Worm (Caenorhabditis elegans) whole organism, L4 larva: ENCODE data around the gene M199.136.
"Not testable (repeated sequence)": the region's sequence is repeated elsewhere in the genome, so short reads cannot be mapped to it uniquely, and the experiment has no call there.

Source experiments
- F26F4.8 ChIP-seq: fragments of 200-800 bp; sonication (Bioruptor generic); conservative IDR thresholded peaks from 2 replicates; pipeline ENCODE4 v1.3.6; 2022; ENCODE audit warnings: missing genetic modification characterization, missing compliant biosample characterization
- R02D3.7 ChIP-seq: fragments of 150-350 bp; sonication (generic microtip); optimal IDR thresholded peaks from 3 replicates; lab custom pipeline; 2014; ENCODE audit warnings: missing biosample characterization, missing genetic modification characterization
- T20F7.1 ChIP-seq: fragments of 200-800 bp; sonication (Bioruptor generic); optimal IDR thresholded peaks from 2 replicates; lab custom pipeline; 2018; ENCODE audit warnings: mild to moderate bottlenecking, missing genetic modification characterization, missing compliant biosample characterization
- Y105C5A.15 ChIP-seq: fragments of 200-800 bp; sonication (Bioruptor generic); IDR thresholded peaks from 2 replicates; pipeline ENCODE4 v1.3.6; 2022; ENCODE audit warnings: missing genetic modification characterization, missing compliant biosample characterization
- aha-1 ChIP-seq: fragments of 150-350 bp; peaks from one replicate; lab custom pipeline; 2014; ENCODE audit warnings: missing biosample characterization, missing genetic modification characterization
- arid-1 ChIP-seq: fragments of 200-800 bp; sonication (Bioruptor generic); conservative IDR thresholded peaks from 2 replicates; pipeline ENCODE4 v1.3.6; 2022; ENCODE audit warnings: missing genetic modification reagents, missing genetic modification characterization, missing compliant biosample characterization
- attf-4 ChIP-seq: sonication (generic microtip); optimal IDR thresholded peaks from 3 replicates; lab custom pipeline; 2017; ENCODE audit warnings: missing biosample characterization, missing genetic modification characterization
- ceh-32 ChIP-seq: sonication (generic microtip); optimal IDR thresholded peaks from 2 replicates; lab custom pipeline; 2016; ENCODE audit warnings: mild to moderate bottlenecking, missing genetic modification characterization, missing compliant biosample characterization; ENCODE audit not compliant: poor library complexity
- ceh-62 ChIP-seq: sonication (generic microtip); optimal IDR thresholded peaks from 2 replicates; lab custom pipeline; 2017; ENCODE audit warnings: missing biosample characterization, missing genetic modification characterization
- ceh-82 ChIP-seq: sonication (generic microtip); optimal IDR thresholded peaks from 2 replicates; lab custom pipeline; 2017; ENCODE audit warnings: missing biosample characterization, missing genetic modification characterization
- dmd-8 ChIP-seq: fragments of 200-800 bp; sonication (Bioruptor generic); IDR thresholded peaks from 2 replicates; pipeline ENCODE4 v1.3.6; 2022; ENCODE audit warnings: missing genetic modification characterization, missing compliant biosample characterization
- duxl-1 ChIP-seq: sonication (generic microtip); optimal IDR thresholded peaks from 2 replicates; lab custom pipeline; 2016; ENCODE audit warnings: mild to moderate bottlenecking, missing genetic modification characterization, moderate library complexity, missing compliant biosample characterization; ENCODE audit not compliant: poor library complexity
- dve-1 ChIP-seq: sonication (generic microtip); optimal IDR thresholded peaks from 2 replicates; lab custom pipeline; 2017; ENCODE audit warnings: antibody characterized with exemption, mild to moderate bottlenecking, missing genetic modification characterization, missing compliant biosample characterization; ENCODE audit not compliant: insufficient read depth
- hlh-30 ChIP-seq: sonication (generic microtip); optimal IDR thresholded peaks from 2 replicates; lab custom pipeline; 2017; ENCODE audit warnings: antibody characterized with exemption, mild to moderate bottlenecking, missing genetic modification characterization, missing compliant biosample characterization; ENCODE audit not compliant: insufficient read depth
- jun-1 ChIP-seq: fragments of 150-350 bp; optimal IDR thresholded peaks from 2 replicates; lab custom pipeline; 2014; ENCODE audit warnings: missing biosample characterization, missing genetic modification reagents, missing genetic modification characterization
- lim-7 ChIP-seq: fragments of 200-800 bp; sonication (Bioruptor generic); IDR thresholded peaks from 2 replicates; pipeline ENCODE4 v1.3.6; 2022; ENCODE audit warnings: missing genetic modification characterization, missing compliant biosample characterization
- lin-29 ChIP-seq: fragments of 200-800 bp; sonication (Bioruptor generic); IDR thresholded peaks from 2 replicates; pipeline ENCODE4 v1.3.6; 2022; ENCODE audit warnings: missing genetic modification reagents, missing genetic modification characterization, missing compliant biosample characterization
- lin-38 ChIP-seq: fragments of 200-800 bp; sonication (Bioruptor generic); IDR thresholded peaks from 2 replicates; pipeline ENCODE4 v1.3.6; 2022; ENCODE audit warnings: missing genetic modification reagents, missing genetic modification characterization, missing compliant biosample characterization
- nhr-102 ChIP-seq: sonication (generic microtip); optimal IDR thresholded peaks from 2 replicates; lab custom pipeline; 2016; ENCODE audit warnings: mild to moderate bottlenecking, missing genetic modification characterization, moderate library complexity, missing compliant biosample characterization
- nhr-237 ChIP-seq: sonication (generic microtip); optimal IDR thresholded peaks from 2 replicates; lab custom pipeline; 2017; ENCODE audit warnings: missing biosample characterization, missing genetic modification characterization
- nhr-48 ChIP-seq: sonication (generic microtip); optimal IDR thresholded peaks from 2 replicates; lab custom pipeline; 2016; ENCODE audit warnings: mild to moderate bottlenecking, missing genetic modification characterization, missing compliant biosample characterization
- nhr-77 ChIP-seq: fragments of 150-350 bp; optimal IDR thresholded peaks from 2 replicates; lab custom pipeline; 2014; ENCODE audit warnings: missing biosample characterization, missing genetic modification characterization
- pqm-1 ChIP-seq: sonication (generic microtip); optimal IDR thresholded peaks from 2 replicates; lab custom pipeline; 2017; ENCODE audit warnings: missing biosample characterization, missing genetic modification characterization
- set-16 ChIP-seq: fragments of 200-800 bp; sonication (Bioruptor generic); IDR thresholded peaks from 2 replicates; pipeline ENCODE4 v1.3.6; 2022; ENCODE audit warnings: missing genetic modification reagents, missing genetic modification characterization, missing compliant biosample characterization
- snpc-1.2 ChIP-seq: fragments of 200-800 bp; sonication (Bioruptor generic); IDR thresholded peaks from 2 replicates; pipeline ENCODE4 v1.3.6; 2022; ENCODE audit warnings: missing genetic modification reagents, missing genetic modification characterization, missing compliant biosample characterization
- snpc-4 ChIP-seq: fragments of 150-350 bp; optimal IDR thresholded peaks from 2 replicates; lab custom pipeline; 2014; ENCODE audit warnings: missing biosample characterization, missing genetic modification characterization
- unc-130 ChIP-seq: sonication (generic microtip); optimal IDR thresholded peaks from 2 replicates; lab custom pipeline; 2016; ENCODE audit warnings: missing genetic modification reagents, missing genetic modification characterization, missing compliant biosample characterization
- unc-39 ChIP-seq: sonication (generic microtip); optimal IDR thresholded peaks from 2 replicates; lab custom pipeline; 2017; ENCODE audit warnings: missing biosample characterization, missing genetic modification characterization
- unc-62 ChIP-seq, 3 experiments: fragments of 150-350 bp in 1 of 3; sonication (generic microtip); optimal IDR thresholded peaks in 2 of 3; peaks in 1 of 3; 1 replicate in 1 of 3; 2 replicates in 2 of 3; lab custom pipeline; 2014 to 2017; ENCODE audit warnings: missing biosample characterization in 3 of 3, missing genetic modification characterization in 3 of 3, missing genetic modification reagents in 3 of 3, missing genotype in 1 of 3

The M199.136 gene

DNA sequence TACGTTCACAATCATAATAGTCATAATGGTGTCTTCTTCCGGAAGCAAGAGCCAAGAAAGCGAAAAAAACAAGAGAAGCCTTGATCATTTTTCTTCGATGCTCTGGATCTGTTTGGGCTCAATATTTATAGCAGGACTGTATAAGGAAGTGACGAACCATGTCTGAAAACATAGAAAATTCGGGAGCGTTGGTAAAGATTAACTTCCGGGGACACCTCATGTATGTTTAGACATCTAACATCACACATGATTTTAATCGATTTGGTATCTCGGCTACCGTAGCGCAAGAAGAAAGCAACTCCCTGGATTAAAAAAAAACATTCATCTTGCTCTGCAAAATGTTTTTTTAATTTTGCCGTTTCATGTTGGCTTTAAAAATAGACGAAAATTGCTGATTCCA is 7.5 kb downstream of the M199.136 start, which contains the start of gene clec-190:
clec-190 (minus strand) TSS at position 101 of the 400 bp plus-strand sequence.
- TF ChIP-seq unc-62 (GFP tag; optimal IDR thresholded peaks at IDR 0.05 in 1 of 2; lab: Kevin White, UChicago) (peak in 1 of 2 experiments; percentile 46), unc-62 (tag; optimal IDR thresholded peaks at IDR 0.05; lab: Kevin White, UChicago) (no peak), nhr-237 (tag; lab: Kevin White, UChicago) (no peak)

DNA sequence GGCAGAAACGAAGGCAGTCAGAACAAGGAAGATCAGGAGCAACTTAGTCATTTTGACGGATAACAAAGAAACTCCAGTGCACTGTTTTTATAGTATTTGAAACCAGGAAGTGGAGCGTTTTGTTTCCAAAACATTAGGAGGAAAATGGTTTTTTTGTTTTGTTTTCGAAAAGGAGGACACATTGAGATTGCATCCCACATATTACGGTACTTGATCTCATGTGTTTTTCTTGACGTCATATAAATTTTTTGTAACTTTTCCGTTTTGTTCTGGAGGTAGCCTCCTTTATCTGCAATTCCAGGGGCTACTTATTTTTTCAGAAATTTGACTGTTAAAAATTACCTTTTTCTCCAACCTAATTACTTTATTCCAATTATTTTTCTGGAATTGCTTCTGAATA is 9.2 kb downstream of the M199.136 start, which contains the start of gene M199.9:
M199.9 (minus strand) TSS at position 101 of the 400 bp plus-strand sequence.
- TF ChIP-seq snpc-4 (tag; lab: Kevin White, UChicago) (no peak), F26F4.8 (GFP tag; lab: Robert Waterston, UW) (no peak), lim-7 (GFP tag; lab: Robert Waterston, UW) (no peak), ceh-62 (tag; lab: Kevin White, UChicago) (no peak), dmd-8 (no peak), R02D3.7 (tag; lab: Kevin White, UChicago) (no peak), hlh-30 (no peak), T20F7.1 (no peak), attf-4 (tag; lab: Kevin White, UChicago) (no peak), lin-29 (GFP tag; lab: Robert Waterston, UW) (no peak)
- TF ChIP-seq, all 104 proteins: peak for 0

DNA sequence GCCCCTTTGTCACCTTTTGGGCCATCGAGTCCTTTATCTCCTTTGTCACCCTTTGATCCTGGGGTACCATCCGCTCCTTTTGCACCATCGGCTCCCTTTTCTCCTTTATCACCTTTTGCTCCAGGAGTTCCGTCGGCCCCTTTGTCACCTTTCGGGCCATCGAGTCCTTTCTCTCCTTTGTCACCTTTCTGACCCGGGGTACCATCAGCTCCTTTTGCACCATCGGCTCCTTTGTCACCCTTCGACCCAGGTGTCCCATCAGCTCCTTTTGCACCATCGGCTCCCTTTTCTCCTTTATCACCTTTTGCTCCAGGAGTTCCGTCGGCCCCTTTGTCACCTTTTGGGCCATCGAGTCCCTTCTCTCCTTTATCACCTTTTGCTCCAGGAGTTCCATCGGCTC is 11.7 kb downstream of the M199.136 start:
- peak; percentile 74 for TF ChIP-seq set-16 (GFP tag; lab: Robert Waterston, UW)
- TF ChIP-seq Y105C5A.15 (GFP tag; lab: Robert Waterston, UW): 0 out of 2 replicates have a peak, but pooled peaks have one; percentile 8
- TF ChIP-seq, all 104 proteins: peak for 2; not testable (repeated sequence) for 102

DNA sequence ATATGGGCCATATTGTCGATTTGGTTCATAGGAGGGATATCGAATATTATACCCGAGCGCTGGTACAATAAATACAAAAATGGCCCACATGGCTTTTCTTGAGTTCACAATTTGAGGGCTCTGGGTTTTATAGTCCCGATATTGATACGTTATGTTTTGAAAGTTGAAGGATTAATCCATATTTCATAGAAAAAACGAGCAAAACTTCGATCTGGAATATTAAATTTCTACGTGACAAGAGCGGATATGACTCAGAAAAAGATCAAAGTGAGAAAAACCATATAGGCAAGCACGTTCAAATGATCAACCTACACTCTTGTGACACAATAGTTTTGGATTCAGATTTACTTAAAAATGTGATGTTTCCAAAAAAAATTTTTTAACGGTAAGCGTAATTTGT is 13.2 kb downstream of the M199.136 start, which contains the start of gene col-135:
col-135 (minus strand) TSS at position 101 of the 400 bp plus-strand sequence.
- no peak for TF ChIP-seq nhr-48 (tag; lab: Kevin White, UChicago)
- peak in 1 of 2 experiments; percentile 35 for TF ChIP-seq unc-62 (GFP tag; optimal IDR thresholded peaks at IDR 0.05 in 1 of 2; lab: Kevin White, UChicago)
- no peak for TF ChIP-seq unc-62 (tag; optimal IDR thresholded peaks at IDR 0.05; lab: Kevin White, UChicago)

DNA sequence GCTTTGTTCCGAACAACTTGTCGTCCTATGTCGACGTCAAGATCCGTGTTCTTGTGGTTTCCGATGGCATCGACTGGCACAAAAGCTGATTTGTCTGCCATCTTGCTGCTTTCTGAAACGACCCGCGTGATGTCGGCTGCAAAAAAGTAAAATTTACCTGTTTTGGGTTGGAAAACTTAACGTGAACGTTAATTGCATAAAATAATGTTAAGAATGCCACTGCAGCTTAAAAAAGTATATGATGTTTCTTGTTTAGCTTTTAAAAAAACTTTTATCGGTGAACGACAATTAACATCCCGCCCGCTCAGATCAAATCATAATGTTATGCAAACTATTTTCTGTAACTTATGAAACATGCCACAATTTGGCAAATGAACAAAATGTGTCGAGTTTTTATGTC is 15.4 kb downstream of the M199.136 start, which contains the start of gene M199.8:
M199.8 (minus strand) TSS at position 101 of the 400 bp plus-strand sequence.
- TF ChIP-seq unc-39 (tag; lab: Kevin White, UChicago); nhr-77 (tag; lab: Kevin White, UChicago); lin-29 (GFP tag; lab: Robert Waterston, UW): not testable (repeated sequence)

DNA sequence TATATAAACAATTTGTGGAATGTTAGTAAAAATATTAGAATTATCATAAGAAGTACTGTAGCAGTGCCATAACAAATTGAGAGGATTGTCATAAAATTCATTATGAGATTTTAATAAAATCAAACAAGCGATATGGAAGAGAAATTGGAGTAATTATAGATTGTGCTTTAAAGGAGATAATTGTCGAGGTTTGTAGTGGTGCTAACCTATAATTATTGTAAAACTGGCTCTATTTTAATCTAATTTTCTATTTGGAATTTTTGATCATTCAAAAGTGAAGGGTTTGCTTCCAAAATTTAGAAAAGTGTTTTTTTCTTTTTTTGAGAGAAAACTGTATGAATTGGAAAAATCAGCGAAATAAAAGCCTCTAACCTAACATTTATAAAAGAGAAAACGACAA is 22.3 kb downstream of the M199.136 start, which contains the start of gene srg-51:
srg-51 (minus strand) TSS at position 101 of the 400 bp plus-strand sequence.
- TF ChIP-seq ceh-32 (no peak), lin-38 (no peak), ceh-82 (tag; lab: Kevin White, UChicago) (no peak), arid-1 (no peak), nhr-102 (no peak), aha-1 (tag; lab: Kevin White, UChicago) (peak; percentile 26)

DNA sequence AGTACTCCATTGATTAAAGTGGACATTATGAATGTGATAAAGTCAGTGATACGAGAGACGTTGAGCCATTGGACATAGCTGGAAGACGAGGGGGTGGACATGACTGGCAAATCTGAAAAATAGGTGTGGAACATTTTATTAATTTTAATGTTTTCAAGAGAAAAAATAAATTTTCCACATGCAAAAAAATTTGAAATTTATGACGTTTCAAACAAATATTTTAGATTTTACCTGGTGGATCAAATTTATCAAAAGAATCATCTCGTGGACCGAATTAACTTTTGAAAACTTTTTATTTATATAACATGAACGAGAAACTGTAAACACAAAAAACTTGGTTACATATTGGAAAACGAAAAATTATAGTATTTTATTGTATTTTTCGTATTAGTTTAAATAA is 28.6 kb downstream of the M199.136 start, which contains the start of gene str-78:
str-78 (minus strand) TSS at position 101 of the 400 bp plus-strand sequence.
- TF ChIP-seq duxl-1 (tag; lab: Kevin White, UChicago) (no peak), jun-1 (tag; lab: Kevin White, UChicago) (no peak), pqm-1 (tag; lab: Kevin White, UChicago) (no peak)
- TF ChIP-seq, all 104 proteins: peak for 0

DNA sequence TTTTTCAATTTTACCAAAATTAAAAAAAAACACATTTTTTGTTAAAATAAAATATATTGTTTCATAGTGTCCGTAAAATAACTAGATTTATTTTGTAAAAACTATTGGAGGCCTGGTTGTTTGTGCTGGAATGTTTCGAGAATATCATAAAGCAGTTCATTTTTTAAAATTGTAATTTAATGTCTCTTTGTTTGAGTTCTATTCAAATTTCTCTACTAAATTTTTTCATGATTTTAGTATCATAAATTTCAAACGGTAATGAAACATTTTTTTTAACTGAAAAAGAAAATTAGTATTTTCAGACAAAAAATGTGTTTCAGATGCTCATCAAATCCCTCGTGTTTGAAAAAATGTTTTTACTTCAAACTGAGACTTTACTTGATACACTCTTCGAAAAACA is 47.1 kb downstream of the M199.136 start:
- TF ChIP-seq dve-1 (tag; lab: Kevin White, UChicago) (no peak), unc-130 (GFP tag; lab: Kevin White, UChicago) (no peak), R02D3.7 (tag; lab: Kevin White, UChicago) (no peak), snpc-1.2 (GFP tag; lab: Robert Waterston, UW) (peak; percentile 58; the same call in 1 of the 2 replicates)
